Worm (Caenorhabditis elegans) whole organism, L3 larva: Measurements from ENCODE around the gene T09F5.20.

ENCODE experiments used
- nhr-11 ChIP-seq: fragments of 150-350 bp; optimal IDR thresholded peaks from 2 replicates; lab custom pipeline; 2014; ENCODE audit warnings: missing biosample characterization, missing genetic modification characterization
- snpc-4 ChIP-seq: fragments of 150-350 bp; optimal IDR thresholded peaks from 2 replicates; lab custom pipeline; 2014; ENCODE audit warnings: missing biosample characterization, missing genetic modification characterization
- ztf-4 ChIP-seq: fragments of 150-350 bp; optimal IDR thresholded peaks from 2 replicates; lab custom pipeline; 2014; ENCODE audit warnings: missing biosample characterization, missing genetic modification characterization

DNA sequence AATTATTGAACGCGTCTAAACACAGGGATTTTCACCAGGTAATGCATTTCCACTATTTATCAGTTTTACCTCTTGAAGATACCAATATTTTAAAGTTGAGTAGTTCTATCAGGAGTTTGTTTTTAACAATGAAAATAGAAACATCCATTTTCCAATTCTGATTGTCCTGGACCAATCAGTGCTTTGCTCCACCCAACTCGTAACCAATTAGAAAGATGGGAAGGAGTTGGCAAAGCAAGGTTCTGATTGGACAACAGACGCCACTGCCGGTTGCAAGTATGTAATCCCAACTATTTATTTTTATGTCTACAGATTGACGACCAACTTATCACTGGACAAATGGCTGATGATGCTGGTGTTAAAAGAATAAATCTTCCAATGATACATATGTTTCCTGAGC, 2.5 kb upstream of the T09F5.20 start:
- TF ChIP-seq nhr-11 (tag; lab: Kevin White, UChicago), result no peak
- no peak for TF ChIP-seq ztf-4 (tag; lab: Kevin White, UChicago)
- no peak for TF ChIP-seq snpc-4 (tag; lab: Kevin White, UChicago)
